Worm (Caenorhabditis elegans) whole organism, midembryonic: ENCODE results near the gene F41H10.12.

Experiments
- flt-1 ChIP-seq: fragments of 200-800 bp; sonication (Bioruptor generic); IDR thresholded peaks from 2 replicates; pipeline ENCODE4 v1.3.6; 2022; ENCODE audit warnings: missing genetic modification characterization, missing compliant biosample characterization
- med-1 ChIP-seq: sonication (generic microtip); optimal IDR thresholded peaks from 2 replicates; lab custom pipeline; 2017; ENCODE audit warnings: missing genetic modification characterization, mild to moderate bottlenecking, missing compliant biosample characterization, antibody characterized with exemption, missing genetic modification reagents; ENCODE audit not compliant: insufficient read depth
- ref-1 ChIP-seq: fragments of 200-800 bp; sonication (Bioruptor generic); conservative IDR thresholded peaks from 2 replicates; pipeline ENCODE4 v1.3.6; 2022; ENCODE audit warnings: missing genetic modification reagents, missing genetic modification characterization, missing compliant biosample characterization
- ztf-23 ChIP-seq: fragments of 200-800 bp; sonication (Bioruptor generic); IDR thresholded peaks from 2 replicates; pipeline ENCODE4 v1.3.6; 2022; ENCODE audit warnings: missing genetic modification reagents, missing genetic modification characterization, missing compliant biosample characterization
- ztf-29 ChIP-seq: fragments of 200-800 bp; sonication (Bioruptor generic); IDR thresholded peaks from 2 replicates; pipeline ENCODE4 v1.3.6; 2022; ENCODE audit warnings: missing genetic modification reagents, missing genetic modification characterization, missing compliant biosample characterization

DNA sequence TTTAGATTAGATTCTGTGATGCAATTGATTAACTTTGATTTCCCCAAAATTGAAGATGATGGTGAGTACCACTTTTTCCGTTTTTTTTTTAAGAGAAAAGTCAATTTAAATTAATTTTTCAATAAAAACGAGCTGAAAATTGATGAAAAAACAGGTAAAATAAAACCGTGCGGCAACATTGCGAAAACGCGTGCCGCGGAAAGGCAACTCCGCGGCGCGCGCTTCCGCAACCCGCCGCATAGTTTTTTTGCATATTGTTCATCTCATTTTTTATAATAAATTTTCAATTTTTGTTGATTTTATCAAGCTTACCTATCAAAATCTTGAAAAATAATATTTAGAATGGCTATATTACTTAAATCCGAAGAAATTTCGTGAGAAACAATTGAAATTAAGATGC is 14.2 kb upstream of the F41H10.12 start:
- TF ChIP-seq med-1 (GFP tag; lab: Kevin White, UChicago), result peak; percentile 34
- TF ChIP-seq ztf-23 (GFP tag; lab: Robert Waterston, UW), result 0 out of 2 replicates have a peak, but pooled peaks have one; percentile 25
- 0 out of 2 replicates have a peak, but pooled peaks have one; percentile 29 for TF ChIP-seq ztf-29 (GFP tag; lab: Robert Waterston, UW)
- TF ChIP-seq flt-1 (GFP tag; lab: Robert Waterston, UW), result peak; percentile 85
- TF ChIP-seq ref-1, result 0 out of 2 replicates have a peak, but pooled peaks have one; percentile 19
